Worm (Caenorhabditis elegans) whole organism, young adult: ENCODE data around the gene C03B1.5.

Experiments used
- T07F8.4 ChIP-seq: sonication (generic microtip); optimal IDR thresholded peaks from 2 replicates; lab custom pipeline; 2016; ENCODE audit warnings: mild to moderate bottlenecking, missing genetic modification characterization, moderate library complexity, missing compliant biosample characterization
- Y79H2A.3 ChIP-seq: fragments of 200-800 bp; sonication (Bioruptor generic); conservative IDR thresholded peaks from 2 replicates; pipeline ENCODE4 v1.3.6; 2022; ENCODE audit warnings: missing genetic modification reagents, missing genetic modification characterization, missing compliant biosample characterization
- ama-1 ChIP-seq, 3 experiments: fragments of 150-350 bp in 1 of 3; sonication (generic microtip) in 2 of 3; optimal IDR thresholded peaks; 2 replicates each; lab custom pipeline; 2014 to 2018; ENCODE audit warnings: missing biosample characterization in 2 of 3, missing genetic modification characterization in 2 of 3, missing genetic modification reagents in 2 of 3
- athp-1 ChIP-seq: sonication (generic microtip); optimal IDR thresholded peaks from 2 replicates; lab custom pipeline; 2017; ENCODE audit warnings: mild to moderate bottlenecking, missing genetic modification characterization, missing compliant biosample characterization
- dpff-1 ChIP-seq: sonication (generic microtip); optimal IDR thresholded peaks from 2 replicates; lab custom pipeline; 2017; ENCODE audit warnings: mild to moderate bottlenecking, missing genetic modification characterization, missing compliant biosample characterization
- fkh-3 ChIP-seq: sonication (generic microtip); optimal IDR thresholded peaks from 2 replicates; lab custom pipeline; 2016; ENCODE audit warnings: mild to moderate bottlenecking, missing genetic modification characterization, missing compliant biosample characterization
- lir-1 ChIP-seq: fragments of 200-800 bp; sonication (Bioruptor generic); conservative IDR thresholded peaks from 2 replicates; pipeline ENCODE4 v1.3.6; 2022; ENCODE audit warnings: missing genetic modification reagents, missing genetic modification characterization, missing compliant biosample characterization
- snpc-1.1 ChIP-seq: sonication (generic microtip); optimal IDR thresholded peaks from 2 replicates; lab custom pipeline; 2017; ENCODE audit warnings: missing genetic modification characterization, mild to moderate bottlenecking, missing compliant biosample characterization, antibody characterized with exemption, moderate library complexity, missing genotype, missing genetic modification reagents; ENCODE audit not compliant: insufficient read depth
- snpc-4 ChIP-seq, 5 experiments: fragments of 150-350 bp in 1 of 5; sonication (generic microtip) in 4 of 5; optimal IDR thresholded peaks; 2 replicates each; lab custom pipeline; 2014 to 2018; ENCODE audit warnings: missing genetic modification characterization in 5 of 5, missing biosample characterization in 3 of 5, antibody characterized with exemption in 2 of 5, mild to moderate bottlenecking in 2 of 5, missing compliant biosample characterization in 2 of 5, missing genotype in 2 of 5, moderate library complexity in 2 of 5, missing genetic modification reagents in 1 of 5
- xnd-1 ChIP-seq: sonication (generic microtip); optimal IDR thresholded peaks from 2 replicates; lab custom pipeline; 2016; ENCODE audit warnings: missing genotype, missing genetic modification reagents, missing genetic modification characterization, missing compliant biosample characterization

DNA sequence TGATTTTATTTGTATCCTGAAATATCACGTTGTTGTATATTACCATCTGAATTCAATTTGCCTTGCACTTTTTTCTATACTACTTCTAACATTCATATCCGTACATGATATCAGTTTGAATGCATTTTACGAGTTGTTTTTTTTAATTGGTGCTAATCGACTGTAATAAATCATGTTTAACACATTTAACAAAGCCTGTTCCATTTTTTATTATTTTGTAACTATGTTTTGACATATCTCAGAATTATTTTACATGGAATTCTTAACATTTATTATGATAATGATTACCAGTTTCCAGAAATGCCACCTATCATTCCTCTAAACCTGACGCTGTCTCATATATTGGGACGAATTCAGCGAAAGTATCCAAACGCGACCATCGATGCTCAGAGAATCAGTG lies 10.3 kb downstream of the C03B1.5 start, which contains the start of gene C03B1.3:
- TF ChIP-seq ama-1 (optimal IDR thresholded peaks at IDR 0.05; lab: Kevin White, UChicago) = no peak
- no peak for TF ChIP-seq ama-1 (GFP tag; optimal IDR thresholded peaks at IDR 0.05; lab: Kevin White, UChicago)
- TF ChIP-seq snpc-4 (GFP tag; optimal IDR thresholded peaks at IDR 0.05; lab: Kevin White, UChicago) = no peak
- no peak for TF ChIP-seq snpc-4 (tag; optimal IDR thresholded peaks at IDR 0.05; lab: Kevin White, UChicago)
- no peak for TF ChIP-seq T07F8.4 (tag; lab: Kevin White, UChicago)
- no peak for TF ChIP-seq lir-1 (GFP tag; lab: Robert Waterston, UW)
- no peak for TF ChIP-seq fkh-3 (tag; lab: Kevin White, UChicago)
- TF ChIP-seq athp-1 (tag; lab: Kevin White, UChicago) = no peak
- TF ChIP-seq Y79H2A.3 = no peak
- TF ChIP-seq xnd-1 = no peak
- TF ChIP-seq dpff-1 = no peak
- no peak for TF ChIP-seq snpc-1.1 (tag; lab: Kevin White, UChicago)
